Fruit fly (Drosophila melanogaster): ENCODE measurements around the gene Or85b.

Or85b gene

dm6 chr3R:8467819-8468421 is 43.2 kb downstream of the Or85b start:
- TF ChIP-seq CG14655 (GFP tag; optimal IDR thresholded peaks at IDR 0.05) = no peak
- TF ChIP-seq Ets98B (GFP tag; IDR thresholded peaks at IDR 0.05) = no peak
- no peak for TF ChIP-seq CG10348 (GFP tag; IDR thresholded peaks at IDR 0.05)
- no peak for TF ChIP-seq CG17806 (tag; optimal IDR thresholded peaks at IDR 0.05)
- no peak for TF ChIP-seq Pif1B (GFP tag; optimal IDR thresholded peaks at IDR 0.05)
- TF ChIP-seq fd96Ca (GFP tag; IDR thresholded peaks at IDR 0.05) = no peak
- TF ChIP-seq CG9948 (tag; optimal IDR thresholded peaks at IDR 0.05) = no peak
- TF ChIP-seq CG4496 (GFP tag; IDR thresholded peaks at IDR 0.05) = no peak
- no peak for TF ChIP-seq gl (tag; optimal IDR thresholded peaks at IDR 0.05)

- TF ChIP-seq CG8301 (tag; optimal IDR thresholded peaks at IDR 0.05) = no peak
These were observed 47.3 kb downstream of the Or85b start for dm6 chr3R:8463904-8464303.

Measured in whole organism, pupa.